Worm (Caenorhabditis elegans): ENCODE data around the gene srg-5.

- TF ChIP-seq C38D4.7 (GFP tag; optimal IDR thresholded peaks at IDR 0.05), result no peak
- TF ChIP-seq rnt-1 (tag; optimal IDR thresholded peaks at IDR 0.05), result no peak
Measured at ce11 chrIII:6264447-6264846, at the start of gene srg-5.
